Fruit fly (Drosophila melanogaster) Kc167 (cell line): ENCODE measurements around the gene LManVI.

ENCODE experiments used
- Myc ChIP-seq: fragments of >200 bp; optimal IDR thresholded peaks from 2 replicates; lab custom pipeline; 2017; ENCODE audit warnings: missing external identifiers
- Sin3A ChIP-seq: fragments of >200 bp; optimal IDR thresholded peaks from 2 replicates; lab custom pipeline; 2018; ENCODE audit warnings: missing external identifiers
- h ChIP-seq: fragments of >200 bp; optimal IDR thresholded peaks from 3 replicates; lab custom pipeline; 2018; ENCODE audit warnings: missing external identifiers
- insv ChIP-seq: fragments of >200 bp; optimal IDR thresholded peaks from 3 replicates; lab custom pipeline; 2018; ENCODE audit warnings: missing external identifiers
- psq ChIP-seq: fragments of >200 bp; optimal IDR thresholded peaks from 2 replicates; lab custom pipeline; 2017; ENCODE audit warnings: missing external identifiers
- ttk ChIP-seq: sonication (Bioruptor generic); optimal IDR thresholded peaks from 2 replicates; lab custom pipeline; 2017; ENCODE audit warnings: missing external identifiers

The LManVI gene

dm6 chr2L:8738253-8738665, 42.8 kb downstream of the LManVI start:
- TF ChIP-seq psq (lab: Kevin White, UChicago) (no peak), h (lab: Kevin White, UChicago) (no peak), insv (no peak), ttk (no peak), Myc (lab: Kevin White, UChicago) (no peak), Sin3A (lab: Kevin White, UChicago) (no peak)

dm6 chr2L:8736383-8736782, 44.7 kb downstream of the LManVI start:
- no peak for TF ChIP-seq ttk
- TF ChIP-seq h (lab: Kevin White, UChicago) = no peak
- no peak for TF ChIP-seq Sin3A (lab: Kevin White, UChicago)
- TF ChIP-seq insv = no peak
- no peak for TF ChIP-seq Myc (lab: Kevin White, UChicago)
- TF ChIP-seq psq (lab: Kevin White, UChicago) = no peak

- TF ChIP-seq Sin3A (lab: Kevin White, UChicago) = no peak
- TF ChIP-seq psq (lab: Kevin White, UChicago) = no peak
- TF ChIP-seq h (lab: Kevin White, UChicago) = no peak
- no peak for TF ChIP-seq Myc (lab: Kevin White, UChicago)
- no peak for TF ChIP-seq ttk
- TF ChIP-seq insv = no peak
Observed at dm6 chr2L:8735572-8735996, 45.5 kb downstream of the LManVI start.

dm6 chr2L:8734998-8735397, 46.1 kb downstream of the LManVI start:
- TF ChIP-seq psq (lab: Kevin White, UChicago) (no peak), Sin3A (lab: Kevin White, UChicago) (no peak), h (lab: Kevin White, UChicago) (no peak), insv (no peak)

dm6 chr2L:8734304-8734703, 46.7 kb downstream of the LManVI start:
- TF ChIP-seq insv (no peak), psq (lab: Kevin White, UChicago) (no peak), h (lab: Kevin White, UChicago) (no peak)

dm6 chr2L:8732702-8733101, 48.4 kb downstream of the LManVI start:
- TF ChIP-seq ttk (no peak), h (lab: Kevin White, UChicago) (no peak), psq (lab: Kevin White, UChicago) (no peak), insv (no peak), Sin3A (lab: Kevin White, UChicago) (no peak), Myc (lab: Kevin White, UChicago) (no peak)
